Worm (Caenorhabditis elegans) whole organism, early embryonic: ENCODE data around the gene T03G6.1.

Experiments
- B0310.2 ChIP-seq: sonication (generic microtip); optimal IDR thresholded peaks from 2 replicates; lab custom pipeline; 2016; ENCODE audit warnings: mild to moderate bottlenecking, missing genetic modification characterization, missing compliant biosample characterization
- F13C5.2 ChIP-seq: sonication (generic microtip); optimal IDR thresholded peaks from 2 replicates; lab custom pipeline; 2017; ENCODE audit warnings: mild to moderate bottlenecking, missing genetic modification characterization, inconsistent platforms, missing compliant biosample characterization
- aly-1 ChIP-seq: sonication (generic microtip); optimal IDR thresholded peaks from 2 replicates; lab custom pipeline; 2016; ENCODE audit warnings: missing genetic modification characterization, missing compliant biosample characterization
- ama-1 ChIP-seq: fragments of 150-350 bp; optimal IDR thresholded peaks from 2 replicates; lab custom pipeline; 2014
- ceh-13 ChIP-seq: fragments of 200-800 bp; sonication (Bioruptor generic); optimal IDR thresholded peaks from 2 replicates; lab custom pipeline; 2018; ENCODE audit warnings: mild to moderate bottlenecking, missing genetic modification characterization, missing compliant biosample characterization
- ceh-36 ChIP-seq: sonication (generic microtip); optimal IDR thresholded peaks from 2 replicates; lab custom pipeline; 2016; ENCODE audit warnings: missing genetic modification characterization, inconsistent platforms, missing compliant biosample characterization
- ets-7 ChIP-seq: sonication (generic microtip); optimal IDR thresholded peaks from 2 replicates; lab custom pipeline; 2016; ENCODE audit warnings: missing genotype, missing genetic modification characterization, missing compliant biosample characterization
- flt-1 ChIP-seq: fragments of 200-800 bp; sonication (Bioruptor generic); IDR thresholded peaks from 2 replicates; pipeline ENCODE4 v1.3.6; 2022; ENCODE audit warnings: missing genetic modification characterization, missing compliant biosample characterization
- hmbx-1 ChIP-seq: sonication (generic microtip); optimal IDR thresholded peaks from 2 replicates; lab custom pipeline; 2016; ENCODE audit warnings: mild to moderate bottlenecking, missing genetic modification characterization, missing compliant biosample characterization
- hmg-4 ChIP-seq: fragments of 200-800 bp; sonication (Bioruptor generic); optimal IDR thresholded peaks from 2 replicates; lab custom pipeline; 2018; ENCODE audit warnings: mild to moderate bottlenecking, missing genetic modification characterization, missing compliant biosample characterization
- hnd-1 ChIP-seq: sonication (generic microtip); optimal IDR thresholded peaks from 2 replicates; lab custom pipeline; 2016; ENCODE audit warnings: missing genetic modification characterization, missing compliant biosample characterization
- pes-1 ChIP-seq: fragments of 200-800 bp; sonication (Bioruptor generic); IDR thresholded peaks from 2 replicates; pipeline ENCODE4 v1.3.6; 2022; ENCODE audit warnings: missing genetic modification reagents, missing genetic modification characterization, missing compliant biosample characterization
- scrt-1 ChIP-seq: fragments of 200-800 bp; sonication (Bioruptor generic); IDR thresholded peaks from 2 replicates; pipeline ENCODE4 v1.3.6; 2022; ENCODE audit warnings: missing genetic modification characterization, missing compliant biosample characterization
- sea-1 ChIP-seq: fragments of 200-800 bp; sonication (Bioruptor generic); conservative IDR thresholded peaks from 2 replicates; pipeline ENCODE4 v1.3.6; 2022; ENCODE audit warnings: missing genetic modification characterization, missing compliant biosample characterization
- tbx-11 ChIP-seq: fragments of 200-800 bp; sonication (Bioruptor generic); IDR thresholded peaks from 2 replicates; pipeline ENCODE4 v1.3.6; 2022; ENCODE audit warnings: missing genetic modification characterization, missing compliant biosample characterization
- tbx-37 ChIP-seq: fragments of 200-800 bp; sonication (Bioruptor generic); conservative IDR thresholded peaks from 2 replicates; pipeline ENCODE4 v1.3.6; 2022; ENCODE audit warnings: missing genetic modification reagents, missing genetic modification characterization, missing compliant biosample characterization
- tra-4 ChIP-seq: sonication (generic microtip); optimal IDR thresholded peaks from 2 replicates; lab custom pipeline; 2017; ENCODE audit warnings: missing genetic modification characterization, missing compliant biosample characterization

T03G6.1 gene

DNA sequence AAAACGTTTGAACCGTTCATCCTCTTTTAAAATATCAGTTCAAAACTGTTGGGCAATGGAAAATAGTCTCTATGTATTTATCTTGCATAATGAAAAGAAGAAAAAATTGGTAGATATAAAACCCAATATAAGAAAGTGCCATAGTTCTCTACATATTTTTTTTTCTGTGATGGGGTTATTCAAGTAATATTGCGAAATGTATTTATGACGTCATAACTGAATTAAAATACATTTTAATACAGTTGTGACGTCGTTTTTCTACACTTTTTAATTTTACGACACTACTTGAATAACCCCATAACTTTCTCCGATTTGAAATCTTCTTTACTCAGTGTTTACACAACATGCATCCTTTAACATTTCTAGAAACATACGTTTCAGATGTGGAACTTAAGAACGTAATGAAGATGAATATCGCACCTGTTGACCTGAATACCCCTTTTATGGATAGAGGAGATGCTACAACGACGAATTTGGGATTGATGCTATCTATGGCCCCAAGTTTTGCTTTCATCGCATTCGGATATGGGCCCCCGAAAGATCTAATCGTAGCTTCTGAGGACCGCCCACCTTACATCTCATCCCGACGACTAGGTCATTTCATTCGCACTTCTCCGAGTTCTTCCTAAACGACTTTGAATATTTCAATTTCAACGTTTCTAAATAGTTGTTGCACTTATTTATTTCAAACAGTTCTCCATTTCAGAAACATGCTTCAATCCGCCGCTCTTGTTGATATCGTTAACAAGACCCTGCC is at the start of gene T03G6.1:
T03G6.1 (plus strand) TSS at position 707 of the 757 bp plus-strand sequence.
- TF ChIP-seq hnd-1 (tag; lab: Kevin White, UChicago) (no peak), flt-1 (GFP tag; lab: Robert Waterston, UW) (no peak), tbx-37 (GFP tag; lab: Robert Waterston, UW) (no peak), scrt-1 (GFP tag; lab: Robert Waterston, UW) (no peak), ceh-13 (no peak), tra-4 (tag; lab: Kevin White, UChicago) (no peak), ceh-36 (no peak), B0310.2 (tag; lab: Kevin White, UChicago) (no peak), ets-7 (no peak), F13C5.2 (tag; lab: Kevin White, UChicago) (no peak), sea-1 (GFP tag; lab: Robert Waterston, UW) (no peak), hmbx-1 (no peak), hmg-4 (GFP tag; lab: Kevin White, UChicago) (no peak), aly-1 (tag; lab: Kevin White, UChicago) (no peak), tbx-11 (no peak), ama-1 (lab: Kevin White, UChicago) (no peak)

DNA sequence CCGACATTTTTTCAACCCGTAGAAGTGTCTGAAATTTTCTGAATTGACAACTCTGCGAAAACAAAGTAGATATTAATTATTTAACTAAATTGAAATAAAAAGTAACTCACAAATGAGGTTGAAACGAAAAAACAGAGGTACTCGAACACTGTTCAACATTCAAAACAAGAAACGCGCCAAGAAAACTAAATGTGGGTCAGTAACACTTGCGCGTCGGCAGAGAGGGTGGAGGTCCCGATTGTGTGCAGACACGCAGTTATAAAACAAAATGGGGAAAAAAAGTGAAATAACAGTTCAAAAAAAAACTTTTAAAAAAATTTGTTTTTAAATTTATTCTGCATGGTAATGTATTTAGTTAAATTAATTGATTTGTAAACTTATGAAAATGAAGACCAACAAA is 48.6 kb upstream of the T03G6.1 start:
- TF ChIP-seq F13C5.2 (tag; lab: Kevin White, UChicago) (peak; percentile 4), sea-1 (GFP tag; lab: Robert Waterston, UW) (no peak), hmg-4 (GFP tag; lab: Kevin White, UChicago) (no peak), B0310.2 (tag; lab: Kevin White, UChicago) (no peak), hnd-1 (tag; lab: Kevin White, UChicago) (no peak), ets-7 (no peak), aly-1 (tag; lab: Kevin White, UChicago) (no peak)

DNA sequence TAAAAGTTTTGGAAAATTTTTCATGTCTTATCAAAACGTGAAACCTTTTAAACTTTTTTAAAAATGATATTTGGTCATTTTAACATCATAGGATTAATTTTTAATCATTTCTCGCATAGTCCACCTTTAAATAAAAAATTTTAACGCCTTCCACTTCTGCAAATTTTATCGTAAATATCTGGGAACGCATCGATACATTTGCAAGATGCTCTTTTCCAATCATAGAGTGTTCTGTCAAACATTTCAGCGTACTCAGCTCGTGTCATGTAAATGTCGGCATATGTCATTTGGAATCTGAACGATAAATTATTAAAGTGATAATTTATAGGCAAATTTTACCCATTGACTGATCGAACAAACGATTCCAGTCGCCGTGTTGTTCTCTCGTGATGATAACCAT is 48.0 kb upstream of the T03G6.1 start, which contains the start of gene F52H2.5:
F52H2.5 (minus strand) TSS at position 101 of the 400 bp plus-strand sequence.
- TF ChIP-seq ceh-36 = no peak
- no peak for TF ChIP-seq B0310.2 (tag; lab: Kevin White, UChicago)

DNA sequence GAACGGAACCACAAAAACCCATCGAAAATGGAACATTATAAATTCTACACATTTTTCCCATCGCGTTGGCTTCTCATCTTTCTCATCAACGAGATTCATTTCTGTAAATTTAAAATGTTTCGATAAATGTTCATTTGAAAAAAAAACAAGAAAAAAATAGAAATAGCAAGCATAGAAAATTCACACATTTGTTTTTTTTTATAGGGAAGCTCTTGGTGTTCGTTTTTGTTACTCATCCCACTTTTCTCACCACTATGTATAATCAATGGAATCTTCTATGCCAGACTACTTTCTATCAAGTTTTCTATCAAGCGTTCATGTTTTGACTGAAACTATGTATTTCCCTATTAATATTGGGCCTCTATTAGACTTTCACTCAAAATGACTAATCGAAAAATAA is 44.0 kb upstream of the T03G6.1 start, which contains the start of gene dhcr-24:
dhcr-24 (minus strand) TSS at position 101 of the 400 bp plus-strand sequence.
- no peak for TF ChIP-seq ceh-36
- no peak for TF ChIP-seq scrt-1 (GFP tag; lab: Robert Waterston, UW)
- TF ChIP-seq flt-1 (GFP tag; lab: Robert Waterston, UW) = no peak
- TF ChIP-seq ets-7 = no peak
- no peak for TF ChIP-seq tbx-11
- TF ChIP-seq B0310.2 (tag; lab: Kevin White, UChicago) = no peak
- TF ChIP-seq hmg-4 (GFP tag; lab: Kevin White, UChicago) = no peak
- no peak for TF ChIP-seq hmbx-1
- TF ChIP-seq hnd-1 (tag; lab: Kevin White, UChicago) = no peak
- no peak for TF ChIP-seq F13C5.2 (tag; lab: Kevin White, UChicago)
- no peak for TF ChIP-seq sea-1 (GFP tag; lab: Robert Waterston, UW)
- no peak for TF ChIP-seq pes-1 (GFP tag; lab: Robert Waterston, UW)
- no peak for TF ChIP-seq ama-1 (lab: Kevin White, UChicago)
- TF ChIP-seq tbx-37 (GFP tag; lab: Robert Waterston, UW) = no peak
- TF ChIP-seq tra-4 (tag; lab: Kevin White, UChicago) = no peak
- TF ChIP-seq aly-1 (tag; lab: Kevin White, UChicago) = no peak
- no peak for TF ChIP-seq ceh-13

DNA sequence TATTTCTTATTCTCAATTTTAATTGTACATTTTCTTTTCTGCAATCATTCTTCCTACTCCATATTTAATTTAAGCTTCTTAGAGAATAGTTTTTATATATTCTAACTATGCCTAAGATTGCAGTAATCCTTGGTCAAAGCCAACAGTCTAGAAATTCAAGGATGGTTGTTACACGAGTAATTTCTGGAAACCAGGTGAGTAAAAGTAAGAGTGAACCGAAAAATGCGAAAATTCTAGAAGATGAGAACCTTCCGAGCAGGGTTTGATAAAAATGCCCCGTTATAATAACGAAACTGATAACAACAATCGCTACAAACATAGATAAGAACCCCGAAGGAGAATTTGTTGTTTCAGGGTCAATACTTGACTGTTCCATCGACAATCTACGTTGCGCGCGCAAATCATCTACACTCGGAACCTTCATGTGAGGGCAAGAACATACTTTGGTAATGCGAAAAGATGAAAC is 42.7 kb upstream of the T03G6.1 start, which contains the start of gene F52H2.15:
F52H2.15 (plus strand) TSS at position 51 of the 466 bp plus-strand sequence.
- TF ChIP-seq tbx-37 (GFP tag; lab: Robert Waterston, UW) (no peak), F13C5.2 (tag; lab: Kevin White, UChicago) (no peak)

DNA sequence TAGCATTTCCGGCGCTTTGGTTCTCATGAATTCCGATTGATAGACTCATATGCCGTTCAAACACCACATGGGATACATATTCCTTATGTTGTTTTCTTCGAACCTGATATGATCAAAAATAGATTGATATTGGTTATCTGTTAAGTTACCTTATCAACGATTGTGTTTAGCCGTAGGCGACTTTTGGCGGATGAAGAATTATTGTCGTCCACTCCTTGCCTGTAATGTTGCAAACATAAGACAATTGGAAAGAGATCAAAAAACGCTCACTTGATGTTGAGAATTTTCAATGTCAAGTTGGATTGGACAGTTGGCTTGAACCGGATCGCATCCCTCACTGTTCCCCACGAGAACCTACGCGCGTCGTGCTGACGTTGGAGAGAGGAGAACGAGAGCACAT is 40.3 kb upstream of the T03G6.1 start:
- no peak for TF ChIP-seq B0310.2 (tag; lab: Kevin White, UChicago)
- no peak for TF ChIP-seq ama-1 (lab: Kevin White, UChicago)
- TF ChIP-seq ceh-13 = no peak
- no peak for TF ChIP-seq hmbx-1
- TF ChIP-seq ets-7 = no peak
- no peak for TF ChIP-seq flt-1 (GFP tag; lab: Robert Waterston, UW)
- TF ChIP-seq aly-1 (tag; lab: Kevin White, UChicago) = no peak
- no peak for TF ChIP-seq sea-1 (GFP tag; lab: Robert Waterston, UW)
- TF ChIP-seq tra-4 (tag; lab: Kevin White, UChicago) = no peak
- TF ChIP-seq hmg-4 (GFP tag; lab: Kevin White, UChicago) = no peak
- no peak for TF ChIP-seq pes-1 (GFP tag; lab: Robert Waterston, UW)
- TF ChIP-seq scrt-1 (GFP tag; lab: Robert Waterston, UW) = no peak
- no peak for TF ChIP-seq hnd-1 (tag; lab: Kevin White, UChicago)
- TF ChIP-seq tbx-37 (GFP tag; lab: Robert Waterston, UW) = no peak
- no peak for TF ChIP-seq F13C5.2 (tag; lab: Kevin White, UChicago)
- TF ChIP-seq ceh-36 = no peak
- TF ChIP-seq tbx-11 = no peak

DNA sequence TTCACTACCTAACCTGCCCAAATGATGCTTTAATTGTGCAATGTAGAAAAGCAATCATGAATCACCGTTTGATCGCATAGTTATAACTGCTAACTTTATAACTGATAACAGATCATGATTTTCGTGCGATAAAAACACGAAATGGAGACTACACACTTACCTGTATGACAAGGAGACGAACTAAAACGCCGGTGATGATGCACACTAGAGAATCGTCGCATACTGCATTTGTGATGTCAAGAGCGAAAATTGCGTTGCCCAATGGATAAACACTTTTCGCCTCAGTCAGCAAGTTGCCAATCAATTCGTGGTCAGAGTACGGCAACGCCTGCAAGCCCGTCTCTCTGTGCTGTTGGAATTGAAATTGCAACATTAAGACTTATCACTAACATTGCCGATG is 39.0 kb upstream of the T03G6.1 start:
- TF ChIP-seq hnd-1 (tag; lab: Kevin White, UChicago) (no peak), ets-7 (no peak), aly-1 (tag; lab: Kevin White, UChicago) (no peak)
